Worm (Caenorhabditis elegans) whole organism, L3 larva: Measurements from ENCODE around the gene C46G7.5.
"Not testable (repeated sequence)": the region's sequence is repeated elsewhere in the genome, so short reads cannot be mapped to it uniquely, and the experiment has no call there.

Experiments used
- R02D3.7 ChIP-seq: fragments of 150-350 bp; optimal IDR thresholded peaks from 2 replicates; lab custom pipeline; 2014; ENCODE audit warnings: missing biosample characterization, missing genetic modification characterization
- ZK546.5 ChIP-seq: sonication (generic microtip); optimal IDR thresholded peaks from 2 replicates; lab custom pipeline; 2017; ENCODE audit warnings: missing biosample characterization, missing genetic modification characterization
- aly-2 ChIP-seq: fragments of 150-350 bp; optimal IDR thresholded peaks from 2 replicates; lab custom pipeline; 2014; ENCODE audit warnings: missing biosample characterization, missing genetic modification characterization
- ama-1 ChIP-seq: fragments of 150-350 bp; optimal IDR thresholded peaks from 2 replicates; lab custom pipeline; 2018
- ceh-16 ChIP-seq: sonication (generic microtip); optimal IDR thresholded peaks from 2 replicates; lab custom pipeline; 2017; ENCODE audit warnings: missing biosample characterization, missing genetic modification characterization
- ceh-28 ChIP-seq: fragments of 150-350 bp; optimal IDR thresholded peaks from 2 replicates; lab custom pipeline; 2014; ENCODE audit warnings: missing biosample characterization, missing genetic modification reagents, missing genetic modification characterization
- egl-27 ChIP-seq: sonication (generic microtip); optimal IDR thresholded peaks from 4 replicates; lab custom pipeline; 2017; ENCODE audit warnings: missing biosample characterization, missing genetic modification reagents, missing genetic modification characterization
- egl-5 ChIP-seq: fragments of 150-350 bp; optimal IDR thresholded peaks from 2 replicates; lab custom pipeline; 2017; ENCODE audit warnings: missing biosample characterization, missing genetic modification reagents, missing genetic modification characterization, inconsistent platforms
- elt-1 ChIP-seq: fragments of 150-350 bp; optimal IDR thresholded peaks from 2 replicates; lab custom pipeline; 2014; ENCODE audit warnings: missing biosample characterization, missing genetic modification characterization
- elt-2 ChIP-seq: sonication (generic microtip); optimal IDR thresholded peaks from 2 replicates; lab custom pipeline; 2016; ENCODE audit warnings: missing genetic modification reagents, mild to moderate bottlenecking, missing genetic modification characterization, missing compliant biosample characterization
- fkh-10 ChIP-seq: sonication (generic microtip); optimal IDR thresholded peaks from 2 replicates; lab custom pipeline; 2017; ENCODE audit warnings: missing biosample characterization, missing genetic modification reagents, missing genetic modification characterization
- fkh-2 ChIP-seq: fragments of 150-350 bp; optimal IDR thresholded peaks from 2 replicates; lab custom pipeline; 2014; ENCODE audit warnings: missing biosample characterization, missing genetic modification reagents, missing genetic modification characterization
- fos-1 ChIP-seq: fragments of 150-350 bp; optimal IDR thresholded peaks from 2 replicates; lab custom pipeline; 2014; ENCODE audit warnings: missing biosample characterization, missing genetic modification characterization
- hmg-11 ChIP-seq: sonication (generic microtip); optimal IDR thresholded peaks from 2 replicates; lab custom pipeline; 2016; ENCODE audit warnings: missing genetic modification characterization, missing compliant biosample characterization
- jun-1 ChIP-seq: fragments of 150-350 bp; optimal IDR thresholded peaks from 2 replicates; lab custom pipeline; 2014; ENCODE audit warnings: missing biosample characterization, missing genetic modification reagents, missing genetic modification characterization
- lin-39 ChIP-seq: fragments of 150-350 bp; optimal IDR thresholded peaks from 2 replicates; lab custom pipeline; 2018; ENCODE audit warnings: missing biosample characterization, missing genetic modification reagents, missing genetic modification characterization
- lsy-12 ChIP-seq: sonication (generic microtip); optimal IDR thresholded peaks from 2 replicates; lab custom pipeline; 2016; ENCODE audit warnings: mild to moderate bottlenecking, missing genetic modification characterization, missing compliant biosample characterization
- mdl-1 ChIP-seq: fragments of 150-350 bp; optimal IDR thresholded peaks from 2 replicates; lab custom pipeline; 2014; ENCODE audit warnings: missing biosample characterization, missing genetic modification characterization
- mml-1 ChIP-seq: fragments of 150-350 bp; sonication (generic microtip); optimal IDR thresholded peaks from 3 replicates; lab custom pipeline; 2014; ENCODE audit warnings: missing biosample characterization, missing genetic modification characterization
- nfya-1 ChIP-seq: sonication (generic microtip); optimal IDR thresholded peaks from 2 replicates; lab custom pipeline; 2017; ENCODE audit warnings: missing genetic modification characterization, mild to moderate bottlenecking, missing compliant biosample characterization, antibody characterized with exemption, moderate library complexity; ENCODE audit not compliant: insufficient read depth
- nhr-11 ChIP-seq: fragments of 150-350 bp; optimal IDR thresholded peaks from 2 replicates; lab custom pipeline; 2014; ENCODE audit warnings: missing biosample characterization, missing genetic modification characterization
- nhr-12 ChIP-seq: fragments of 150-350 bp; optimal IDR thresholded peaks from 2 replicates; lab custom pipeline; 2014; ENCODE audit warnings: missing biosample characterization, missing genetic modification characterization
- nhr-237 ChIP-seq: fragments of 150-350 bp; optimal IDR thresholded peaks from 2 replicates; lab custom pipeline; 2014; ENCODE audit warnings: missing biosample characterization, missing genetic modification characterization
- nhr-28 ChIP-seq: fragments of 150-350 bp; optimal IDR thresholded peaks from 2 replicates; lab custom pipeline; 2014; ENCODE audit warnings: missing biosample characterization, missing genetic modification characterization
- nhr-76 ChIP-seq: fragments of 150-350 bp; sonication (generic microtip); optimal IDR thresholded peaks from 5 replicates; lab custom pipeline; 2014; ENCODE audit warnings: missing biosample characterization, missing genetic modification characterization
- nhr-77 ChIP-seq: fragments of 150-350 bp; optimal IDR thresholded peaks from 2 replicates; lab custom pipeline; 2014; ENCODE audit warnings: missing biosample characterization, missing genetic modification characterization
- pha-4 ChIP-seq: fragments of 150-350 bp; optimal IDR thresholded peaks from 2 replicates; lab custom pipeline; 2014; ENCODE audit warnings: missing biosample characterization, missing genetic modification reagents, missing genetic modification characterization
- pqm-1 ChIP-seq: fragments of 150-350 bp; optimal IDR thresholded peaks from 2 replicates; lab custom pipeline; 2017; ENCODE audit warnings: missing biosample characterization, missing genetic modification characterization, inconsistent platforms
- skn-1 ChIP-seq: fragments of 150-350 bp; optimal IDR thresholded peaks from 2 replicates; lab custom pipeline; 2014; ENCODE audit warnings: missing biosample characterization, missing genetic modification characterization
- snpc-4 ChIP-seq: fragments of 150-350 bp; optimal IDR thresholded peaks from 2 replicates; lab custom pipeline; 2014; ENCODE audit warnings: missing biosample characterization, missing genetic modification characterization
- unc-39 ChIP-seq: sonication (generic microtip); optimal IDR thresholded peaks from 4 replicates; lab custom pipeline; 2017; ENCODE audit warnings: missing biosample characterization, missing genetic modification characterization
- unc-62 ChIP-seq: fragments of 150-350 bp; sonication (generic microtip); optimal IDR thresholded peaks from 4 replicates; lab custom pipeline; 2014; ENCODE audit warnings: missing biosample characterization, missing genetic modification reagents, missing genetic modification characterization
- zag-1 ChIP-seq: fragments of 150-350 bp; optimal IDR thresholded peaks from 2 replicates; lab custom pipeline; 2014; ENCODE audit warnings: missing biosample characterization, missing genetic modification characterization
- ztf-11 ChIP-seq: fragments of 150-350 bp; optimal IDR thresholded peaks from 2 replicates; lab custom pipeline; 2014; ENCODE audit warnings: missing biosample characterization, missing genetic modification characterization

C46G7.5 gene

ce11 chrIV:6040676-6041075 is 29.2 kb upstream of the C46G7.5 start, which contains the start of gene kcc-2:
Gene kcc-2 (plus strand): TSS chrIV:6040976.
- TF ChIP-seq snpc-4 (tag; lab: Kevin White, UChicago) (no peak), ceh-28 (no peak), aly-2 (tag; lab: Kevin White, UChicago) (no peak), nfya-1 (tag; lab: Kevin White, UChicago) (no peak), lin-39 (tag; lab: Kevin White, UChicago) (no peak), skn-1 (tag; lab: Kevin White, UChicago) (no peak), fkh-10 (peak; percentile 64)

- TF ChIP-seq egl-5 (no peak), egl-27 (tag; lab: Kevin White, UChicago) (no peak), lin-39 (tag; lab: Kevin White, UChicago) (no peak), ama-1 (lab: Kevin White, UChicago) (no peak), nfya-1 (tag; lab: Kevin White, UChicago) (no peak), ceh-28 (no peak), unc-62 (no peak), hmg-11 (no peak), mdl-1 (tag; lab: Kevin White, UChicago) (no peak), elt-2 (no peak), R02D3.7 (tag; lab: Kevin White, UChicago) (no peak), nhr-28 (tag; lab: Kevin White, UChicago) (no peak), nhr-12 (tag; lab: Kevin White, UChicago) (no peak), unc-39 (tag; lab: Kevin White, UChicago) (no peak), zag-1 (no peak), fos-1 (no peak), nhr-237 (tag; lab: Kevin White, UChicago) (no peak)
- TF ChIP-seq, all 47 proteins: peak for 0
These were observed 23.7 kb upstream of the C46G7.5 start for ce11 chrIV:6035113-6035512.

DNA sequence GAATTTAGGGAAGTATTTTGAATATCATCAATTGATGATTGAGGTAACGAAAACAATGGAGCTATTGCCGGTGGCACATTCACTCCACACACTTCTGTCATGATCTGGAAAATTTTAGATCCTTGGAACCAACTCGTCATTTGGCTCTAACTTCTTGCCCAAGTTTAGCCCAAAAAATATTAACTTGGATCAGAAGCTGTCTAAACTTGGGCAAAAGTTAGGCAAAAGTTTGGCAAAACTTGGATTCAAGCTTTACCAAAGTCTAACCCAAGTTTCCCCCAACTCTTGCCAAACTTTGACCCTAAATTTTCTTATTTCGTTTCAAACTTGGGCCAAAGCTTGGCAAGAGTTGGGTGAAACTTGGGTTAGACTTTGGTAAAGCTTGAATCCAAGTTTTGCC is 22.1 kb upstream of the C46G7.5 start, which contains the start of gene pqn-22:
TSS of gene pqn-22 (minus strand) at position 101 of the 400 bp plus-strand sequence.
- not testable (repeated sequence) for TF ChIP-seq ZK546.5 (tag; lab: Kevin White, UChicago); egl-27 (tag; lab: Kevin White, UChicago); ceh-28

DNA sequence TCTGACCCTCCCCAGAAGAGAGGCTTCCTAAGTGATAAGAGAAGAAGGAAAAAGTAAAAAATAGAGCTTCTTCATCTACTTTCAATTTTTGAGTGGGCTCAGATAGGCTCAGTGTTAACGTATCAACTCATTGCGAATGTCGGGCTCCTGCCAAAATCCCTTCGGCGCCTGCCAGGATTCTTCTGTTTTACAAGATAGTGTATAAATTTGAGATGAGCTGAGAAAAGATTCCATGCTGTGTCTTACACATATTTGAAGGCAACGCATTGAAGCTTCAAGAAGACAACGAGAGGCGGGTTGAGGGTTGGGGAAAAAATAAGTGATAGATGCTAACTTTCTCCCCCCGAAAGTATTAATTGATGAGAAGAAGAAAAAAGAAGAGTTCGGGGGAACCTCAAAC is 21.0 kb upstream of the C46G7.5 start:
- TF ChIP-seq zag-1 (no peak), lin-39 (tag; lab: Kevin White, UChicago) (no peak)

ce11 chrIV:6017664-6018063 is 6.2 kb upstream of the C46G7.5 start, which contains the start of gene C46G7.1:
Gene C46G7.1 (plus strand): TSS chrIV:6018003.
- peak; percentile 73 for TF ChIP-seq pqm-1 (tag; lab: Kevin White, UChicago)
- no peak for TF ChIP-seq nhr-76
- peak; percentile 86 for TF ChIP-seq elt-2
- TF ChIP-seq aly-2 (tag; lab: Kevin White, UChicago), result no peak
- TF ChIP-seq nhr-12 (tag; lab: Kevin White, UChicago), result no peak

DNA sequence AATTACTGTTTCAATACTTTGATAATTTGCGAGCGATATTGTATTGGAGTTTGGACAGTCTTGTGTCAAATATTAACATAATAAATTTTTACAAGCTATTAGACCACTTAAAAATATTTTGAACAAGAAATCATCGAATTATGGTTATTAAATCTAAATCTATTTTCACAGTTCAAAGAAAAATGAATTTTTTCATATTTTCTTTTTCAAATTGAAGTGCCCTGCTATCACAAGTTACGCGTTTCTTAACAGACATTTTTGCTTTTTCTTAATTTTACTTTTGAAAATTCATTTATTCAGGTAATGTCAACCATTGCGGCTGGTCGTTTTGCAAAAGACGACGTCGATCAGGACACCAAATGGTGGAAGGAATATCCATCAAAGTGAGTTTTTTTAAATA is 3.5 kb upstream of the C46G7.5 start, which contains the start of gene C46G7.2:
TSS of gene C46G7.2 (plus strand) at position 301 of the 400 bp plus-strand sequence.
- TF ChIP-seq jun-1 (no peak), ceh-28 (no peak), nhr-77 (no peak), lsy-12 (no peak), elt-1 (tag; lab: Kevin White, UChicago) (no peak), ztf-11 (tag; lab: Kevin White, UChicago) (no peak), fos-1 (no peak), snpc-4 (tag; lab: Kevin White, UChicago) (no peak), unc-39 (tag; lab: Kevin White, UChicago) (no peak), ceh-16 (tag; lab: Kevin White, UChicago) (no peak), mml-1 (no peak), mdl-1 (tag; lab: Kevin White, UChicago) (no peak), nhr-28 (tag; lab: Kevin White, UChicago) (no peak), fkh-2 (no peak), pha-4 (tag; lab: Kevin White, UChicago) (no peak), hmg-11 (no peak), elt-2 (no peak), nhr-11 (tag; lab: Kevin White, UChicago) (no peak), ama-1 (lab: Kevin White, UChicago) (no peak), fkh-10 (no peak)
